Worm (Caenorhabditis elegans) whole organism, L4 larva: ENCODE data around the gene T27C5.12.

ENCODE experiments used
- ama-1 ChIP-seq: fragments of 150-350 bp; optimal IDR thresholded peaks from 2 replicates; lab custom pipeline; 2014; ENCODE audit warnings: inconsistent platforms, mixed read lengths
- fos-1 ChIP-seq: fragments of 150-350 bp; optimal IDR thresholded peaks from 2 replicates; lab custom pipeline; 2014; ENCODE audit warnings: missing biosample characterization, missing genetic modification characterization
- lin-39 ChIP-seq: fragments of 150-350 bp; optimal IDR thresholded peaks from 2 replicates; lab custom pipeline; 2014; ENCODE audit warnings: missing biosample characterization, missing genetic modification reagents, missing genetic modification characterization
- snpc-4 ChIP-seq: fragments of 150-350 bp; optimal IDR thresholded peaks from 2 replicates; lab custom pipeline; 2014; ENCODE audit warnings: missing biosample characterization, missing genetic modification characterization
- tag-97 ChIP-seq: fragments of 200-800 bp; sonication (Bioruptor generic); IDR thresholded peaks from 2 replicates; pipeline ENCODE4 v1.3.6; 2022; ENCODE audit warnings: missing genetic modification characterization, missing compliant biosample characterization
- unc-39 ChIP-seq: sonication (generic microtip); optimal IDR thresholded peaks from 2 replicates; lab custom pipeline; 2017; ENCODE audit warnings: missing biosample characterization, missing genetic modification characterization
- ztf-11 ChIP-seq: fragments of 150-350 bp; optimal IDR thresholded peaks from 2 replicates; lab custom pipeline; 2014; ENCODE audit warnings: missing biosample characterization, missing genetic modification characterization

- TF ChIP-seq fos-1 (tag; lab: Kevin White, UChicago) (no peak), tag-97 (GFP tag; lab: Robert Waterston, UW) (no peak), lin-39 (tag; lab: Kevin White, UChicago) (no peak), unc-39 (tag; lab: Kevin White, UChicago) (no peak), ama-1 (lab: Kevin White, UChicago) (no peak), ztf-11 (no peak), snpc-4 (tag; lab: Kevin White, UChicago) (no peak)
Observed at ce11 chrV:17377140-17377539, 37.9 kb upstream of the T27C5.12 start, which contains the start of gene fbxb-7.
